Fruit fly (Drosophila melanogaster) whole organism, prepupa: Measurements from ENCODE around the gene CG43338.

ENCODE experiments used
- CG10631 ChIP-seq: fragments of 200-800 bp; sonication (Bioruptor generic); optimal IDR thresholded peaks from 2 replicates; lab custom pipeline; 2016; ENCODE audit warnings: missing biosample characterization, missing genetic modification characterization
- CG10669 ChIP-seq: fragments of 200-800 bp; sonication (Bioruptor generic); optimal IDR thresholded peaks from 3 replicates; lab custom pipeline; 2018; ENCODE audit warnings: missing biosample characterization, mild to moderate bottlenecking, missing genetic modification characterization, moderate library complexity
- CG11294 ChIP-seq: fragments of 200-800 bp; sonication (Bioruptor generic); IDR thresholded peaks from 2 replicates; pipeline ENCODE4 v1.3.6; 2022; ENCODE audit warnings: missing biosample characterization, missing genetic modification characterization
- CG11762 ChIP-seq: fragments of 200-800 bp; sonication (Bioruptor generic); optimal IDR thresholded peaks from 3 replicates; lab custom pipeline; 2016; ENCODE audit warnings: missing biosample characterization, missing genetic modification characterization; ENCODE audit not compliant: insufficient read depth
- CG15336 ChIP-seq: fragments of 200-800 bp; sonication (Bioruptor generic); IDR thresholded peaks from 2 replicates; pipeline ENCODE4 v1.3.6; 2022; ENCODE audit warnings: missing biosample characterization, missing genetic modification characterization
- CG16779 ChIP-seq: fragments of 200-800 bp; sonication (Bioruptor generic); optimal IDR thresholded peaks from 3 replicates; lab custom pipeline; 2017; ENCODE audit warnings: missing biosample characterization, mild to moderate bottlenecking, missing genetic modification characterization
- CG3032 ChIP-seq: fragments of 200-800 bp; optimal IDR thresholded peaks from 2 replicates; lab custom pipeline; 2019; ENCODE audit warnings: missing biosample characterization, mild to moderate bottlenecking, missing genetic modification characterization, moderate library complexity
- CG31627 ChIP-seq: fragments of 200-800 bp; sonication (Bioruptor generic); optimal IDR thresholded peaks from 3 replicates; lab custom pipeline; 2016; ENCODE audit warnings: missing biosample characterization, missing genetic modification characterization
- CG32006 ChIP-seq: fragments of 200-800 bp; sonication (Bioruptor generic); optimal IDR thresholded peaks from 3 replicates; lab custom pipeline; 2017; ENCODE audit warnings: missing biosample characterization, mild to moderate bottlenecking, missing genetic modification characterization
- CG34406 ChIP-seq: fragments of 200-800 bp; sonication (Bioruptor generic); optimal IDR thresholded peaks from 3 replicates; lab custom pipeline; 2016; ENCODE audit warnings: missing biosample characterization, missing genetic modification characterization
- CG3919 ChIP-seq: fragments of 200-800 bp; sonication (Bioruptor generic); optimal IDR thresholded peaks from 3 replicates; lab custom pipeline; 2016; ENCODE audit warnings: missing biosample characterization, missing genetic modification characterization
- CG6276 ChIP-seq: fragments of 200-800 bp; sonication (Bioruptor generic); optimal IDR thresholded peaks from 2 replicates; lab custom pipeline; 2017; ENCODE audit warnings: missing biosample characterization, mild to moderate bottlenecking, missing genetic modification characterization
- CG6792 ChIP-seq: fragments of 200-800 bp; sonication (Bioruptor generic); optimal IDR thresholded peaks from 3 replicates; lab custom pipeline; 2016; ENCODE audit warnings: missing biosample characterization, missing genetic modification characterization
- CG6808 ChIP-seq: fragments of 200-800 bp; sonication (Bioruptor generic); optimal IDR thresholded peaks from 3 replicates; lab custom pipeline; 2017; ENCODE audit warnings: missing biosample characterization, missing genetic modification characterization, mild to moderate bottlenecking, moderate library complexity, missing genetic modification reagents
- CG6854 ChIP-seq: fragments of 200-800 bp; sonication (Bioruptor generic); optimal IDR thresholded peaks from 2 replicates; lab custom pipeline; 2017; ENCODE audit warnings: missing biosample characterization, mild to moderate bottlenecking, missing genetic modification characterization
- CG7368 ChIP-seq: fragments of 200-800 bp; sonication (Bioruptor generic); optimal IDR thresholded peaks from 3 replicates; lab custom pipeline; 2016; ENCODE audit warnings: missing biosample characterization, missing genetic modification characterization
- CG8119 ChIP-seq: fragments of 200-800 bp; sonication (Bioruptor generic); IDR thresholded peaks from 3 replicates; pipeline ENCODE4 v1.3.6; 2022; ENCODE audit warnings: missing biosample characterization, missing genetic modification characterization
- CG8319 ChIP-seq: fragments of 200-800 bp; sonication (Bioruptor generic); optimal IDR thresholded peaks from 3 replicates; lab custom pipeline; 2016; ENCODE audit warnings: missing biosample characterization, missing genetic modification characterization
- CG8632 ChIP-seq: fragments of 200-800 bp; sonication (Bioruptor generic); optimal IDR thresholded peaks from 3 replicates; lab custom pipeline; 2016; ENCODE audit warnings: missing biosample characterization, missing genetic modification characterization
- CG9139 ChIP-seq: fragments of 200-800 bp; sonication (Bioruptor generic); optimal IDR thresholded peaks from 3 replicates; lab custom pipeline; 2017; ENCODE audit warnings: missing biosample characterization, mild to moderate bottlenecking, missing genetic modification characterization
- Eip93F ChIP-seq: fragments of 200-800 bp; sonication (Bioruptor generic); optimal IDR thresholded peaks from 2 replicates; lab custom pipeline; 2016; ENCODE audit warnings: missing biosample characterization, mild to moderate bottlenecking, missing genetic modification characterization
- Ets21C ChIP-seq: fragments of 200-800 bp; sonication (Bioruptor generic); optimal IDR thresholded peaks from 3 replicates; lab custom pipeline; 2016; ENCODE audit warnings: missing biosample characterization, missing genetic modification characterization
- Ets96B ChIP-seq: fragments of 200-800 bp; optimal IDR thresholded peaks from 2 replicates; lab custom pipeline; 2019; ENCODE audit warnings: missing biosample characterization, mild to moderate bottlenecking, missing genetic modification characterization, moderate library complexity
- Gug ChIP-seq: fragments of 200-800 bp; sonication (Bioruptor generic); IDR thresholded peaks from 2 replicates; pipeline ENCODE4 v1.3.6; 2022; ENCODE audit warnings: missing biosample characterization, missing genetic modification characterization
- Hr39 ChIP-seq: fragments of 200-800 bp; sonication (Bioruptor generic); optimal IDR thresholded peaks from 2 replicates; lab custom pipeline; 2016; ENCODE audit warnings: missing biosample characterization, missing genetic modification characterization
- Lpt ChIP-seq: fragments of 200-800 bp; sonication (Bioruptor generic); optimal IDR thresholded peaks from 3 replicates; lab custom pipeline; 2016; ENCODE audit warnings: missing biosample characterization, missing genetic modification characterization
- OdsH ChIP-seq: fragments of 200-800 bp; sonication (Bioruptor generic); optimal IDR thresholded peaks from 3 replicates; lab custom pipeline; 2016; ENCODE audit warnings: missing biosample characterization, missing genetic modification characterization
- Smox ChIP-seq: fragments of 200-800 bp; sonication (Bioruptor generic); optimal IDR thresholded peaks from 3 replicates; lab custom pipeline; 2016; ENCODE audit warnings: missing biosample characterization, missing genetic modification characterization
- Sox102F ChIP-seq: fragments of 200-800 bp; sonication (Bioruptor generic); optimal IDR thresholded peaks from 2 replicates; lab custom pipeline; 2016; ENCODE audit warnings: missing biosample characterization, mild to moderate bottlenecking, missing genetic modification characterization
- Sox14 ChIP-seq: fragments of 200-800 bp; sonication (Bioruptor generic); optimal IDR thresholded peaks from 3 replicates; lab custom pipeline; 2016; ENCODE audit warnings: missing biosample characterization, missing genetic modification characterization
- Sox15 ChIP-seq: fragments of 200-800 bp; sonication (Bioruptor generic); optimal IDR thresholded peaks from 3 replicates; lab custom pipeline; 2016; ENCODE audit warnings: missing biosample characterization, missing genetic modification characterization
- achi ChIP-seq: fragments of 200-800 bp; sonication (Bioruptor generic); optimal IDR thresholded peaks from 3 replicates; lab custom pipeline; 2016; ENCODE audit warnings: missing biosample characterization, missing genetic modification characterization
- acj6 ChIP-seq: fragments of 200-800 bp; sonication (Bioruptor generic); optimal IDR thresholded peaks from 3 replicates; lab custom pipeline; 2016; ENCODE audit warnings: missing biosample characterization, missing genetic modification characterization
- cyc ChIP-seq: fragments of 200-800 bp; sonication (Bioruptor generic); optimal IDR thresholded peaks from 3 replicates; lab custom pipeline; 2016; ENCODE audit warnings: missing biosample characterization, missing genetic modification characterization
- dac ChIP-seq: fragments of 200-800 bp; sonication (Bioruptor generic); optimal IDR thresholded peaks from 2 replicates; lab custom pipeline; 2017; ENCODE audit warnings: missing biosample characterization, mild to moderate bottlenecking, missing genetic modification characterization
- dsx ChIP-seq: fragments of 200-800 bp; optimal IDR thresholded peaks from 3 replicates; lab custom pipeline; 2019; ENCODE audit warnings: missing biosample characterization, mild to moderate bottlenecking, missing genetic modification characterization, moderate library complexity; ENCODE audit not compliant: poor library complexity, severe bottlenecking
- eg ChIP-seq: fragments of 200-800 bp; sonication (Bioruptor generic); IDR thresholded peaks from 3 replicates; pipeline ENCODE4 v1.3.6; 2022; ENCODE audit warnings: missing biosample characterization, missing genetic modification characterization
- fd59A ChIP-seq: fragments of 200-800 bp; sonication (Bioruptor generic); optimal IDR thresholded peaks from 2 replicates; lab custom pipeline; 2017; ENCODE audit warnings: missing biosample characterization, mild to moderate bottlenecking, missing genetic modification characterization, missing genetic modification reagents
- fkh ChIP-seq: fragments of 200-800 bp; sonication (Bioruptor generic); optimal IDR thresholded peaks from 3 replicates; lab custom pipeline; 2017; ENCODE audit warnings: missing biosample characterization, mild to moderate bottlenecking, missing genetic modification characterization, moderate library complexity
- pdm3 ChIP-seq: fragments of 200-800 bp; sonication (Bioruptor generic); optimal IDR thresholded peaks from 3 replicates; lab custom pipeline; 2016; ENCODE audit warnings: missing biosample characterization, missing genetic modification characterization
- salr ChIP-seq, 2 experiments: fragments of 200-800 bp; sonication (Bioruptor generic); optimal IDR thresholded peaks; 3 replicates each; lab custom pipeline; 2016 to 2018; ENCODE audit warnings: missing biosample characterization in 2 of 2, missing genetic modification characterization in 2 of 2, mild to moderate bottlenecking in 1 of 2
- spab ChIP-seq: fragments of 200-800 bp; sonication (Bioruptor generic); optimal IDR thresholded peaks from 2 replicates; lab custom pipeline; 2017; ENCODE audit warnings: missing biosample characterization, mild to moderate bottlenecking, missing genetic modification characterization, missing genetic modification reagents
- ss ChIP-seq, 2 experiments: fragments of 200-800 bp; sonication (Bioruptor generic); optimal IDR thresholded peaks; 2 replicates in 1 of 2; 3 replicates in 1 of 2; lab custom pipeline; 2017 to 2018; ENCODE audit warnings: mild to moderate bottlenecking in 2 of 2, missing biosample characterization in 2 of 2, missing genetic modification characterization in 2 of 2, moderate library complexity in 1 of 2
- svp ChIP-seq: fragments of 200-800 bp; sonication (Bioruptor generic); peaks from one replicate; lab custom pipeline; 2016; ENCODE audit warnings: missing biosample characterization, missing genetic modification characterization
- topi ChIP-seq: fragments of 200-800 bp; sonication (Bioruptor generic); optimal IDR thresholded peaks from 3 replicates; lab custom pipeline; 2016; ENCODE audit warnings: missing biosample characterization, missing genetic modification characterization
- vri ChIP-seq: fragments of 200-800 bp; sonication (Bioruptor generic); optimal IDR thresholded peaks from 3 replicates; lab custom pipeline; 2016; ENCODE audit warnings: missing biosample characterization, mild to moderate bottlenecking, missing genetic modification characterization

Gene CG43338

dm6 chr2L:18647857-18648652 lies 23.0 kb downstream of the CG43338 start (continued):
- TF ChIP-seq CG9139 (GFP tag; lab: Kevin White, UChicago) (peak; percentile 18), topi (GFP tag; lab: Kevin White, UChicago) (peak; percentile 62), CG34406 (GFP tag; lab: Kevin White, UChicago) (peak; percentile 69), CG6854 (GFP tag; lab: Kevin White, UChicago) (no peak), Ets96B (tag; lab: Kevin White, UChicago) (peak; percentile 68), CG15336 (peak; percentile 64), dac (no peak), CG32006 (GFP tag; lab: Kevin White, UChicago) (peak; percentile 65), spab (no peak), CG3032 (tag; lab: Kevin White, UChicago) (peak; percentile 11), CG8632 (GFP tag; lab: Kevin White, UChicago) (peak; percentile 56), cyc (peak; percentile 53), Eip93F (no peak), eg (GFP tag; lab: Robert Waterston, UW) (no peak), Smox (GFP tag; lab: Kevin White, UChicago) (peak; percentile 67), Ets21C (GFP tag; lab: Kevin White, UChicago) (peak; percentile 44), achi (GFP tag; lab: Kevin White, UChicago) (peak; percentile 64), Sox15 (GFP tag; lab: Kevin White, UChicago) (peak; percentile 44), CG11762 (GFP tag; lab: Kevin White, UChicago) (no peak), Hr39 (GFP tag; lab: Kevin White, UChicago) (peak; percentile 69), CG31627 (GFP tag; lab: Kevin White, UChicago) (peak; percentile 68), CG7368 (GFP tag; lab: Kevin White, UChicago) (peak; percentile 35), Lpt (GFP tag; lab: Kevin White, UChicago) (peak; percentile 58), ss (GFP tag; optimal IDR thresholded peaks at IDR 0.05; lab: Kevin White, UChicago) (peak; percentile 35 to 84), OdsH (peak; percentile 74), CG3919 (GFP tag; lab: Kevin White, UChicago) (peak; percentile 56), svp (GFP tag; lab: Kevin White, UChicago) (peak; percentile 79), CG10669 (GFP tag; lab: Kevin White, UChicago) (peak; percentile 18), acj6 (peak; percentile 71), vri (GFP tag; lab: Kevin White, UChicago) (peak; percentile 12), CG16779 (no peak)

- peak; percentile 37 for TF ChIP-seq dsx (GFP tag; lab: Kevin White, UChicago)
- peak; percentile 49 for TF ChIP-seq Sox15 (GFP tag; lab: Kevin White, UChicago)
- TF ChIP-seq CG7368 (GFP tag; lab: Kevin White, UChicago): peak; percentile 69
- peak; percentile 67 for TF ChIP-seq CG8319 (GFP tag; lab: Kevin White, UChicago)
- TF ChIP-seq CG6808 (GFP tag; lab: Kevin White, UChicago): peak; percentile 47
- peak; percentile 34; the same call in 1 of the 2 replicates for TF ChIP-seq Gug
- peak; percentile 16 for TF ChIP-seq CG6854 (GFP tag; lab: Kevin White, UChicago)
- TF ChIP-seq Smox (GFP tag; lab: Kevin White, UChicago): peak; percentile 71
- TF ChIP-seq Sox102F (GFP tag; lab: Kevin White, UChicago): peak; percentile 79
- peak; percentile 75 for TF ChIP-seq CG31627 (GFP tag; lab: Kevin White, UChicago)
- peak; percentile 66; the same call in 2 of the 3 replicates for TF ChIP-seq CG8119 (GFP tag; lab: Robert Waterston, UW)
- peak; percentile 88 for TF ChIP-seq svp (GFP tag; lab: Kevin White, UChicago)
- peak; percentile 70 for TF ChIP-seq CG10669 (GFP tag; lab: Kevin White, UChicago)
- TF ChIP-seq Hr39 (GFP tag; lab: Kevin White, UChicago): peak; percentile 81
- TF ChIP-seq CG9139 (GFP tag; lab: Kevin White, UChicago): no peak
- TF ChIP-seq OdsH: peak; percentile 76
- TF ChIP-seq cyc: peak; percentile 72
- TF ChIP-seq CG6792 (GFP tag; lab: Kevin White, UChicago): peak; percentile 79
- TF ChIP-seq fkh (GFP tag; lab: Kevin White, UChicago): no peak
- TF ChIP-seq CG11294 (GFP tag; lab: Robert Waterston, UW): no peak
- peak; percentile 71 for TF ChIP-seq pdm3 (GFP tag; lab: Kevin White, UChicago)
- TF ChIP-seq CG6276 (GFP tag; lab: Kevin White, UChicago): peak; percentile 22
- TF ChIP-seq CG10631 (GFP tag; lab: Kevin White, UChicago): peak; percentile 64
- peak; percentile 10 for TF ChIP-seq fd59A (GFP tag; lab: Kevin White, UChicago)
- TF ChIP-seq salr (GFP tag; optimal IDR thresholded peaks at IDR 0.05; lab: Kevin White, UChicago): peak in 1 of 2 experiments; percentile 64
- TF ChIP-seq vri (GFP tag; lab: Kevin White, UChicago): peak; percentile 13
- TF ChIP-seq acj6: peak; percentile 72
- TF ChIP-seq CG3919 (GFP tag; lab: Kevin White, UChicago): peak; percentile 78
- peak; percentile 56 for TF ChIP-seq Ets21C (GFP tag; lab: Kevin White, UChicago)
- TF ChIP-seq Sox14: peak; percentile 70
- TF ChIP-seq CG16779: peak; percentile 27
Observed at dm6 chr2L:18645468-18645867, 25.6 kb downstream of the CG43338 start.
